Worm (Caenorhabditis elegans): ENCODE results near the gene C33D9.8.

DNA sequence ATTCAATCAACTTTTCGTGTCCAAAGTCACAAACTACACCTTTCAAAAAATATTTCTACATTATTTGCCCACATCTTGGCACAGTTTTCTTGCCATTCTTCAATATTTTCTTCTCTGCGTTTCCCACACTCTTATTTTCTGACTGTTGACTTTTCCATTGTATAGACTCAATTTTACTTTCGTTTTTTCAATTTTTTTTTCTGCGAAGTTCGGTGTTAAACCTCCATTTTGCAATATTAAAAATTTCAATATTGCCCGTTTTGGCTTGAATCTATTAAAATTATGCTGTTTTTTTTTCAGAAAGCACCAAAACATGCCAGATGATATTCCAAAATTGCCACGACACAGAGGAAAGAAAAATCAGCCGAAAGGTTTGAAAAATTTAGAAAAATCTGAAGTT is 22.0 kb downstream of the C33D9.8 start, which contains the start of gene cdc-50.B:
- TF ChIP-seq nhr-76 (tag; optimal IDR thresholded peaks at IDR 0.05), result no peak
- no peak for TF ChIP-seq unc-130 (GFP tag; optimal IDR thresholded peaks at IDR 0.05)
